Worm (Caenorhabditis elegans) whole organism, young adult: ENCODE data around the gene C06B3.1.

Experiments
- K11D2.4 ChIP-seq: fragments of 200-800 bp; sonication (Bioruptor generic); IDR thresholded peaks from 2 replicates; pipeline ENCODE4 v1.3.6; 2022; ENCODE audit warnings: missing genetic modification reagents, missing genetic modification characterization, missing compliant biosample characterization
- Y53G8AR.9 ChIP-seq: fragments of 200-800 bp; sonication (Bioruptor generic); conservative IDR thresholded peaks from 2 replicates; pipeline ENCODE4 v1.3.6; 2022; ENCODE audit warnings: missing genetic modification reagents, missing genetic modification characterization, missing compliant biosample characterization
- attf-3 ChIP-seq: fragments of 200-800 bp; sonication (Bioruptor generic); conservative IDR thresholded peaks from 2 replicates; pipeline ENCODE4 v1.3.6; 2022; ENCODE audit warnings: missing genetic modification reagents, missing genetic modification characterization, missing compliant biosample characterization
- bed-1 ChIP-seq: fragments of 200-800 bp; sonication (Bioruptor generic); IDR thresholded peaks from 2 replicates; pipeline ENCODE4 v1.3.6; 2022; ENCODE audit warnings: missing genetic modification reagents, missing genetic modification characterization, missing compliant biosample characterization
- ekl-4 ChIP-seq: fragments of 200-800 bp; sonication (Bioruptor generic); IDR thresholded peaks from 2 replicates; pipeline ENCODE4 v1.3.6; 2022; ENCODE audit warnings: missing genetic modification reagents, missing genetic modification characterization, missing compliant biosample characterization
- mcd-1 ChIP-seq: fragments of 200-800 bp; sonication (Bioruptor generic); IDR thresholded peaks from 2 replicates; pipeline ENCODE4 v1.3.6; 2022; ENCODE audit warnings: missing genetic modification reagents, missing genetic modification characterization, missing compliant biosample characterization
- tlf-1 ChIP-seq: fragments of 200-800 bp; sonication (Bioruptor generic); optimal IDR thresholded peaks from 2 replicates; lab custom pipeline; 2018; ENCODE audit warnings: mild to moderate bottlenecking, missing genetic modification characterization, missing compliant biosample characterization

DNA sequence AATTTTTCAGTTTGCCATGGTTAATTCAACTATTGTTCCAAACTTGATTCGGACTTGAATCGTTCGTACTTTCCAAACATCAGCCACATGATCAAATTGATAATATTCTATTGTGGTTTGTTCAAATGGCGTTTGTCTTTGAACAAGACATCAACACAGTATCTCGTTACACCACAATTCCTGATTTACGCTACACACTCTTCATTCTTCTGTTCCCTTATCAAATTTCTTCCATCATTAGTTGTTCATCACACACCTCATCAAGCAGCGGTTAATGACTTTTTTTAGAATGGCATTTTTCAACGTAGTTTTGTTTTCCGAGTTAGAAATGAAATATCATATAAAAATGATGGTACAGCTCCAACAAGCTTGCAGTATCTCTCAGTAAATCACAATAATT is 24.4 kb upstream of the C06B3.1 start:
- no peak for TF ChIP-seq attf-3 (GFP tag; lab: Robert Waterston, UW)
- TF ChIP-seq K11D2.4 (GFP tag; lab: Robert Waterston, UW): no peak
- TF ChIP-seq bed-1 (GFP tag; lab: Robert Waterston, UW): no peak
- no peak for TF ChIP-seq Y53G8AR.9 (GFP tag; lab: Robert Waterston, UW)
- no peak for TF ChIP-seq ekl-4 (GFP tag; lab: Robert Waterston, UW)
- no peak for TF ChIP-seq mcd-1 (GFP tag; lab: Robert Waterston, UW)
- TF ChIP-seq tlf-1 (GFP tag; lab: Kevin White, UChicago): no peak
